Fruit fly (Drosophila melanogaster) whole organism, embryonic: ENCODE data around the gene Spec2.

ENCODE experiments used
- ATbp ChIP-seq: fragments of 200-800 bp; sonication (Bioruptor generic); optimal IDR thresholded peaks from 2 replicates; lab custom pipeline; 2017; ENCODE audit warnings: missing biosample characterization, mild to moderate bottlenecking, missing genetic modification characterization, missing genetic modification reagents
- Abd-B ChIP-seq: fragments of 200-800 bp; sonication (Bioruptor generic); optimal IDR thresholded peaks from 2 replicates; lab custom pipeline; 2018; ENCODE audit warnings: missing biosample characterization, mild to moderate bottlenecking, missing genetic modification characterization, moderate library complexity
- Atf3 ChIP-seq: fragments of 200-800 bp; sonication (Bioruptor generic); optimal IDR thresholded peaks from 3 replicates; lab custom pipeline; 2016; ENCODE audit warnings: missing biosample characterization, missing genetic modification characterization
- B-H2 ChIP-seq: fragments of 200-800 bp; sonication (Bioruptor generic); optimal IDR thresholded peaks from 2 replicates; lab custom pipeline; 2018; ENCODE audit warnings: missing biosample characterization, mild to moderate bottlenecking, missing genetic modification characterization
- CG10274 ChIP-seq: fragments of 200-800 bp; sonication (Bioruptor generic); optimal IDR thresholded peaks from 3 replicates; lab custom pipeline; 2017; ENCODE audit warnings: missing biosample characterization, mild to moderate bottlenecking, missing genetic modification characterization
- CG11723 ChIP-seq: fragments of 200-800 bp; sonication (Bioruptor generic); optimal IDR thresholded peaks from 2 replicates; lab custom pipeline; 2017; ENCODE audit warnings: missing biosample characterization, mild to moderate bottlenecking, missing genetic modification characterization
- CG13894 ChIP-seq: fragments of 200-800 bp; sonication (Bioruptor generic); optimal IDR thresholded peaks from 3 replicates; lab custom pipeline; 2018; ENCODE audit warnings: missing biosample characterization, mild to moderate bottlenecking, missing genetic modification characterization, moderate library complexity
- CG3163 ChIP-seq: fragments of 200-800 bp; sonication (Bioruptor generic); optimal IDR thresholded peaks from 3 replicates; lab custom pipeline; 2016; ENCODE audit warnings: missing biosample characterization, missing genetic modification characterization
- CG32532 ChIP-seq: fragments of 200-800 bp; sonication (Bioruptor generic); IDR thresholded peaks from 2 replicates; pipeline ENCODE4 v1.3.6; 2022; ENCODE audit warnings: missing biosample characterization, missing genetic modification characterization
- CG3847 ChIP-seq: fragments of 200-800 bp; sonication (Bioruptor generic); IDR thresholded peaks from 2 replicates; pipeline ENCODE4 v1.3.6; 2022; ENCODE audit warnings: missing biosample characterization, missing genetic modification characterization
- CG7786 ChIP-seq: fragments of 200-800 bp; sonication (Bioruptor generic); optimal IDR thresholded peaks from 2 replicates; lab custom pipeline; 2016; ENCODE audit warnings: missing biosample characterization, missing genetic modification characterization
- CG7987 ChIP-seq: fragments of 200-800 bp; sonication (Bioruptor generic); optimal IDR thresholded peaks from 2 replicates; lab custom pipeline; 2018; ENCODE audit warnings: missing biosample characterization, mild to moderate bottlenecking, missing genetic modification characterization, moderate library complexity
- CG8765 ChIP-seq: fragments of 200-800 bp; sonication (Bioruptor generic); IDR thresholded peaks from 2 replicates; pipeline ENCODE4 v1.3.6; 2022; ENCODE audit warnings: missing biosample characterization, missing genetic modification characterization
- CG9437 ChIP-seq: fragments of 200-800 bp; sonication (Bioruptor generic); optimal IDR thresholded peaks from 2 replicates; lab custom pipeline; 2018; ENCODE audit warnings: missing biosample characterization, mild to moderate bottlenecking, missing genetic modification characterization
- Dad ChIP-seq: fragments of 200-800 bp; sonication (Bioruptor generic); optimal IDR thresholded peaks from 3 replicates; lab custom pipeline; 2016; ENCODE audit warnings: missing biosample characterization, missing genetic modification characterization
- E2f2 ChIP-seq: fragments of 200-800 bp; sonication (Bioruptor generic); IDR thresholded peaks from 2 replicates; pipeline ENCODE4 v1.3.6; 2022; ENCODE audit warnings: missing biosample characterization, missing genetic modification characterization
- Elba2 ChIP-seq: fragments of 200-800 bp; sonication (Bioruptor generic); optimal IDR thresholded peaks from 3 replicates; lab custom pipeline; 2016; ENCODE audit warnings: missing biosample characterization, missing genetic modification characterization
- Ets97D ChIP-seq: fragments of 200-800 bp; sonication (Bioruptor generic); optimal IDR thresholded peaks from 3 replicates; lab custom pipeline; 2016; ENCODE audit warnings: missing biosample characterization, missing genetic modification characterization
- Fer1 ChIP-seq: fragments of 200-800 bp; sonication (Bioruptor generic); optimal IDR thresholded peaks from 2 replicates; lab custom pipeline; 2017; ENCODE audit warnings: missing biosample characterization, mild to moderate bottlenecking, missing genetic modification characterization
- Hey ChIP-seq: fragments of 200-800 bp; sonication (Bioruptor generic); optimal IDR thresholded peaks from 3 replicates; lab custom pipeline; 2018; ENCODE audit warnings: missing biosample characterization, mild to moderate bottlenecking, missing genetic modification characterization
- Hmr ChIP-seq: fragments of 200-800 bp; sonication (Bioruptor generic); optimal IDR thresholded peaks from 3 replicates; lab custom pipeline; 2017; ENCODE audit warnings: mild to moderate bottlenecking, missing biosample characterization, missing genetic modification reagents, missing genetic modification characterization
- MBD-R2 ChIP-seq: fragments of 200-800 bp; sonication (Bioruptor generic); IDR thresholded peaks from 2 replicates; pipeline ENCODE4 v1.3.6; 2022; ENCODE audit warnings: missing biosample characterization, missing genetic modification characterization
- NfI ChIP-seq: fragments of 200-800 bp; sonication (Bioruptor generic); optimal IDR thresholded peaks from 3 replicates; lab custom pipeline; 2018; ENCODE audit warnings: missing biosample characterization, mild to moderate bottlenecking, missing genetic modification characterization, moderate library complexity
- Opbp ChIP-seq: fragments of 200-800 bp; sonication (Bioruptor generic); IDR thresholded peaks from 3 replicates; pipeline ENCODE4 v1.3.6; 2022; ENCODE audit warnings: missing biosample characterization, missing genetic modification characterization; ENCODE audit not compliant: partially characterized antibody
- Sox100B ChIP-seq: fragments of 200-800 bp; sonication (Bioruptor generic); optimal IDR thresholded peaks from 3 replicates; lab custom pipeline; 2018; ENCODE audit warnings: missing biosample characterization, mild to moderate bottlenecking, missing genetic modification characterization
- Taf1 ChIP-seq: fragments of 200-800 bp; sonication (Bioruptor generic); IDR thresholded peaks from 2 replicates; pipeline ENCODE4 v1.3.6; 2022; ENCODE audit warnings: missing biosample characterization, missing genetic modification characterization
- ab ChIP-seq: fragments of 200-800 bp; sonication (Bioruptor generic); optimal IDR thresholded peaks from 2 replicates; lab custom pipeline; 2016; ENCODE audit warnings: missing biosample characterization, missing genetic modification characterization
- ash1 ChIP-seq: fragments of 200-800 bp; sonication (Bioruptor generic); optimal IDR thresholded peaks from 2 replicates; lab custom pipeline; 2018; ENCODE audit warnings: missing biosample characterization, mild to moderate bottlenecking, missing genetic modification characterization
- ato ChIP-seq: fragments of 200-800 bp; sonication (Bioruptor generic); IDR thresholded peaks from 2 replicates; pipeline ENCODE4 v1.3.6; 2022; ENCODE audit warnings: missing biosample characterization, missing genetic modification characterization; ENCODE audit not compliant: partially characterized antibody
- bigmax ChIP-seq: fragments of 200-800 bp; sonication (Bioruptor generic); optimal IDR thresholded peaks from 2 replicates; lab custom pipeline; 2018; ENCODE audit warnings: missing biosample characterization, mild to moderate bottlenecking, missing genetic modification characterization
- cato ChIP-seq: fragments of 200-800 bp; sonication (Bioruptor generic); optimal IDR thresholded peaks from 2 replicates; lab custom pipeline; 2016; ENCODE audit warnings: missing biosample characterization, missing genetic modification characterization, borderline replicate concordance
- crp ChIP-seq, 2 experiments: fragments of 200-800 bp; sonication (Bioruptor generic); optimal IDR thresholded peaks; 2 replicates in 1 of 2; 3 replicates in 1 of 2; lab custom pipeline; 2017; ENCODE audit warnings: missing biosample characterization in 2 of 2, missing genetic modification characterization in 2 of 2, mild to moderate bottlenecking in 1 of 2, moderate library complexity in 1 of 2
- cwo ChIP-seq: fragments of 200-800 bp; sonication (Bioruptor generic); optimal IDR thresholded peaks from 3 replicates; lab custom pipeline; 2017; ENCODE audit warnings: missing biosample characterization, missing genetic modification characterization, mild to moderate bottlenecking, moderate library complexity, missing genetic modification reagents
- dan ChIP-seq: fragments of 200-800 bp; sonication (Bioruptor generic); IDR thresholded peaks from 2 replicates; pipeline ENCODE4 v1.3.6; 2022; ENCODE audit warnings: missing biosample characterization, missing genetic modification characterization
- danr ChIP-seq: fragments of 200-800 bp; sonication (Bioruptor generic); IDR thresholded peaks from 2 replicates; pipeline ENCODE4 v1.3.6; 2022; ENCODE audit warnings: missing biosample characterization, missing genetic modification characterization
- dmrt99B ChIP-seq: fragments of 200-800 bp; sonication (Bioruptor generic); optimal IDR thresholded peaks from 2 replicates; lab custom pipeline; 2018; ENCODE audit warnings: missing biosample characterization, mild to moderate bottlenecking, missing genetic modification characterization, moderate library complexity
- ewg ChIP-seq: fragments of 200-800 bp; sonication (Bioruptor generic); optimal IDR thresholded peaks from 3 replicates; lab custom pipeline; 2017; ENCODE audit warnings: mild to moderate bottlenecking, missing biosample characterization, missing genetic modification reagents, missing genetic modification characterization
- fru ChIP-seq: fragments of >200 bp; optimal IDR thresholded peaks from 2 replicates; lab custom pipeline; 2017
- gsb ChIP-seq: fragments of 200-800 bp; sonication (Bioruptor generic); IDR thresholded peaks from 2 replicates; pipeline ENCODE4 v1.3.6; 2022; ENCODE audit warnings: missing biosample characterization, missing genetic modification characterization
- hkb ChIP-seq, 2 experiments: fragments of 200-800 bp in 1 of 2; fragments of >200 bp in 1 of 2; sonication (Bioruptor generic) in 1 of 2; IDR thresholded peaks in 1 of 2; optimal IDR thresholded peaks in 1 of 2; 2 replicates each; pipeline versions ENCODE4 v1.3.6 to Lab custom; 2017 to 2022; ENCODE audit warnings: missing biosample characterization in 1 of 2, missing genetic modification characterization in 1 of 2
- pb ChIP-seq: fragments of 200-800 bp; sonication (Bioruptor generic); optimal IDR thresholded peaks from 3 replicates; lab custom pipeline; 2016; ENCODE audit warnings: missing biosample characterization, missing genetic modification characterization
- salm ChIP-seq: fragments of 200-800 bp; sonication (Bioruptor generic); optimal IDR thresholded peaks from 2 replicates; lab custom pipeline; 2018; ENCODE audit warnings: missing biosample characterization, mild to moderate bottlenecking, missing genetic modification characterization
- sc ChIP-seq, 3 experiments: fragments of >200 bp in 2 of 3; fragments of 200-800 bp in 1 of 3; sonication (Bioruptor generic) in 1 of 3; optimal IDR thresholded peaks; 2 replicates in 2 of 3; 3 replicates in 1 of 3; lab custom pipeline; 2017; ENCODE audit warnings: mild to moderate bottlenecking in 1 of 3, missing biosample characterization in 1 of 3, missing genetic modification characterization in 1 of 3, missing genetic modification reagents in 1 of 3
- sisA ChIP-seq: fragments of 200-800 bp; sonication (Bioruptor generic); IDR thresholded peaks from 2 replicates; pipeline ENCODE4 v1.3.6; 2022; ENCODE audit warnings: missing biosample characterization, missing genetic modification characterization
- sob ChIP-seq: fragments of 200-800 bp; sonication (Bioruptor generic); IDR thresholded peaks from 2 replicates; pipeline ENCODE4 v1.3.6; 2022; ENCODE audit warnings: missing biosample characterization, missing genetic modification characterization
- stwl ChIP-seq: fragments of 200-800 bp; sonication (Bioruptor generic); optimal IDR thresholded peaks from 3 replicates; lab custom pipeline; 2018; ENCODE audit warnings: missing biosample characterization, mild to moderate bottlenecking, missing genetic modification characterization, moderate library complexity
- tap ChIP-seq: fragments of 200-800 bp; optimal IDR thresholded peaks from 3 replicates; lab custom pipeline; 2019; ENCODE audit warnings: missing biosample characterization, mild to moderate bottlenecking, missing genetic modification characterization, moderate library complexity
- toy ChIP-seq: fragments of 200-800 bp; sonication (Bioruptor generic); IDR thresholded peaks from 2 replicates; pipeline ENCODE4 v1.3.6; 2022; ENCODE audit warnings: missing biosample characterization, missing genetic modification characterization

Gene Spec2

DNA sequence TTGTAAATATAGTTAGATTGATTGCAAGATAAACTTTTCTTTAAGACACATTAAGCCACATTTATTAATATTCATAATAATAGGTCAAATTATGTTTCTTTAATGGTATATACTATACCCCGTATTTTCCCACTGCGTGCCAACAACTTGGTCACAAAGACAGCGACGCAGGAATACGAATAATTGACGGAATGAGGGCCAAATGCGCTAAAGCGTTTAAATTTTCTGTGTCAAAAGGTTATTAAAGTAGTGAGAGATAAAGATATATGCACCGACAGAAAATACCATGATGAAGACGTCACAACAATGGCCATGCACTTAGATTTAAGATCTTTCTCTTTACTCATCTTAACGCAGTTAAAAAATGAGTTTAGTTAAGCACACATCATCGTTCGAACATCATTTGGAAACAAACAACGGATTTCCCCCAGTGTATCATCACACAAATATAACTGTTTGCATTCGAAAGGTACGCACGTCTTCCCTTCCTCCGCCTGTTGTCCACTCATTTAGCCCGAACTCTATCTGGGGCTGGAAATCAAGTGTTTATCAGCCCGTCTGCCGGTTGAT, 3.5 kb downstream of the Spec2 start (continued):
- peak; percentile 71 for TF ChIP-seq ATbp (GFP tag; lab: Kevin White, UChicago)
- TF ChIP-seq ato (GFP tag; lab: Robert Waterston, UW): no peak
- no peak for TF ChIP-seq CG8765 (GFP tag; lab: Robert Waterston, UW)
- peak; percentile 49 for TF ChIP-seq ewg (GFP tag; lab: Kevin White, UChicago)
- TF ChIP-seq Sox100B (GFP tag; lab: Kevin White, UChicago): peak; percentile 72
- peak; percentile 70 for TF ChIP-seq CG7786
- TF ChIP-seq bigmax (GFP tag; lab: Kevin White, UChicago): no peak
- no peak for TF ChIP-seq fru
- TF ChIP-seq B-H2 (GFP tag; lab: Kevin White, UChicago): no peak
- peak; percentile 84 for TF ChIP-seq dmrt99B
- no peak for TF ChIP-seq stwl (tag; lab: Kevin White, UChicago)
- peak; percentile 78 for TF ChIP-seq sisA
- no peak for TF ChIP-seq CG13894 (tag; lab: Kevin White, UChicago)
- peak; percentile 60; the same call in 1 of the 2 replicates for TF ChIP-seq CG32532 (GFP tag; lab: Robert Waterston, UW)
- no peak for TF ChIP-seq Elba2
- peak; percentile 48 for TF ChIP-seq CG11723 (GFP tag; lab: Kevin White, UChicago)
- TF ChIP-seq gsb: 0 out of 2 replicates have a peak, but pooled peaks have one; percentile 9
- peak; percentile 23 for TF ChIP-seq Dad (GFP tag; lab: Kevin White, UChicago)
- TF ChIP-seq danr (GFP tag; lab: Robert Waterston, UW): no peak; the same call in 1 of the 2 replicates
- no peak; the same call in 1 of the 2 replicates for TF ChIP-seq MBD-R2
- TF ChIP-seq Taf1 (GFP tag; lab: Robert Waterston, UW): no peak; the same call in 1 of the 2 replicates
- TF ChIP-seq tap: peak; percentile 47
- peak; percentile 42 for TF ChIP-seq cato (GFP tag; lab: Kevin White, UChicago)
- peak; percentile 44 for TF ChIP-seq Fer1
- no peak for TF ChIP-seq toy (GFP tag; lab: Robert Waterston, UW)
- peak; percentile 37; the same call in 1 of the 2 replicates for TF ChIP-seq sob (GFP tag; lab: Robert Waterston, UW)
- TF ChIP-seq crp (GFP tag; optimal IDR thresholded peaks at IDR 0.05; lab: Kevin White, UChicago): peak in 1 of 2 experiments; percentile 20
- peak; percentile 50 for TF ChIP-seq pb (GFP tag; lab: Kevin White, UChicago)
- TF ChIP-seq Hey (tag; lab: Kevin White, UChicago): no peak
- TF ChIP-seq salm (tag; lab: Kevin White, UChicago): peak; percentile 16
- peak; percentile 52 for TF ChIP-seq CG3163 (GFP tag; lab: Kevin White, UChicago)
- peak; percentile 24 for TF ChIP-seq Ets97D (GFP tag; lab: Kevin White, UChicago)
- TF ChIP-seq Hmr (GFP tag; lab: Kevin White, UChicago): peak; percentile 59
- no peak for TF ChIP-seq sc (optimal IDR thresholded peaks at IDR 0.05; lab: Kevin White, UChicago)
- TF ChIP-seq sc (GFP tag; optimal IDR thresholded peaks at IDR 0.05; lab: Kevin White, UChicago): peak; percentile 39
- peak; percentile 76 for TF ChIP-seq CG9437 (GFP tag; lab: Kevin White, UChicago)
- peak; percentile 56 for TF ChIP-seq NfI (GFP tag; lab: Kevin White, UChicago)
- no peak for TF ChIP-seq Opbp (GFP tag; lab: Robert Waterston, UW)
- peak; percentile 48 for TF ChIP-seq ab
- peak; percentile 30 for TF ChIP-seq CG10274
- TF ChIP-seq Abd-B (GFP tag; lab: Kevin White, UChicago): peak; percentile 71
- TF ChIP-seq ash1 (GFP tag; lab: Kevin White, UChicago): no peak
- no peak for TF ChIP-seq dan
- TF ChIP-seq Atf3 (GFP tag; lab: Kevin White, UChicago): peak; percentile 21
- peak; percentile 28 for TF ChIP-seq cwo
- TF ChIP-seq CG7987: no peak
- TF ChIP-seq E2f2 (GFP tag; lab: Robert Waterston, UW): 0 out of 2 replicates have a peak, but pooled peaks have one; percentile 23
- peak; percentile 48; the same call in 1 of the 2 replicates for TF ChIP-seq CG3847 (GFP tag; lab: Robert Waterston, UW)
- TF ChIP-seq hkb (optimal IDR thresholded peaks at IDR 0.05; lab: Kevin White, UChicago): no peak
- TF ChIP-seq hkb (GFP tag; IDR thresholded peaks at IDR 0.05; lab: Robert Waterston, UW): peak; percentile 71
